Worm (Caenorhabditis elegans) whole organism, L4 larva: ENCODE data around the gene nhr-102.

ENCODE experiments used
- daf-19 ChIP-seq: fragments of 200-800 bp; sonication (Bioruptor generic); conservative IDR thresholded peaks from 2 replicates; pipeline ENCODE4 v1.3.6; 2022; ENCODE audit warnings: missing genetic modification characterization, missing compliant biosample characterization
- zfp-3 ChIP-seq: fragments of 200-800 bp; sonication (Bioruptor generic); conservative IDR thresholded peaks from 2 replicates; pipeline ENCODE4 v1.3.6; 2022; ENCODE audit warnings: missing genetic modification reagents, missing genetic modification characterization, missing compliant biosample characterization

- no peak for TF ChIP-seq zfp-3 (GFP tag; lab: Robert Waterston, UW)
- no peak for TF ChIP-seq daf-19 (GFP tag; lab: Robert Waterston, UW)
Measured at ce11 chrV:15915307-15915706, 39.1 kb upstream of the nhr-102 start.
